Worm (Caenorhabditis elegans): ENCODE measurements around the gene B0035.21.
A peak's percentile ranks its signal among the peaks of the same experiment; 100 is the strongest.

B0035.21 gene

DNA sequence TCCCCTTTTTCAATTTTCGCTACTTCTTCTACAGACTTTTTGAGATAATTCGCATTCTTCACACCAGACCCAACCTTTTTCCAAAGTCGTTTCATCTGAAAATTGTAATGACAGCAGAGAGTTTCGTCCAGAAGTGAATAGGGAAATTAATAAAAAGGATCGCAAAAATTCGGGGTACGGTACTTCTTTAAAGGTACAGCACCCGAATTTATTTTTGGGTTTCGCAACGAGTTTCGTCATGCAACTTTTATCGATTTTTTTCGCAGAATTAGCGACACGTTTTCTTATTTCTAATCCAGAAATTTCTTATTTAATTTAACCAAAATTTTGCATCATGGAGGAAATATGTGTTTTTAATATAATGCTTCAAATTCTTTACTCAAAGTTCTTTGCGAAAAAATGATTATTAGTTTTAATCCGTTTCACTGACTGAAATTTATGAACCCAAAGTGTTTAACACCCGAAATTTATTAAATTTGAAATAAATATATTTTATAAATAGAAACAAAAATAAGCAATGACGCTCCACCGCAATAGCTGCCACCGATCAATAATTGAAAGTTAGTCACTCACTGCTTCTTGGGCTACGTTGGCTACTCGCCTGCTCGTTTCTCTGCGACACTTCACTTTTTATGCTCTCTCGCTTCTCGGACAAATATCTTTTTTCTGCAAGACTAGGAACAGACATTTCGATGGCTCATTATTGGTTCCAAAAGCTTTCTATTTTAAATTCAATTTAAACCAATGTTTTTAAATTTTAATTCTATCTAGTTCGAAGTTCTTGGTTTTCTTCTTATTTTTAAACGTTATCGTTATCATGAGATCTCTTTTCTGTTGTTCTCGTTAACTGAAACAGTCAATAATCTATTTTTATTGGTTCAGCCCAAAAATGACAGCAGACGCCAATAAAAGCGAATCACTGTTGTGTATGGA lies 28.6 kb upstream of the B0035.21 start, which contains the start of the genes B0035.15 and dnj-1 (continued):
- TF ChIP-seq duxl-1 (tag; optimal IDR thresholded peaks at IDR 0.05; ENCODE audit: poor library complexity), result no peak
- peak; percentile 56 for TF ChIP-seq mep-1 (tag; optimal IDR thresholded peaks at IDR 0.05)
- TF ChIP-seq daf-12 (tag; optimal IDR thresholded peaks at IDR 0.05), result no peak
- no peak for TF ChIP-seq lin-39 (tag; optimal IDR thresholded peaks at IDR 0.05)
- TF ChIP-seq ztf-11 (tag; optimal IDR thresholded peaks at IDR 0.05), result no peak
- TF ChIP-seq arid-1 (GFP tag; conservative IDR thresholded peaks at IDR 0.05), result no peak
- no peak for TF ChIP-seq mdl-1 (tag; optimal IDR thresholded peaks at IDR 0.05)
- TF ChIP-seq lin-13 (GFP tag; optimal IDR thresholded peaks at IDR 0.05), result no peak
- TF ChIP-seq nhr-237 (tag; optimal IDR thresholded peaks at IDR 0.05), result no peak
- TF ChIP-seq ceh-20 (GFP tag; IDR thresholded peaks at IDR 0.05), result no peak
- TF ChIP-seq lin-38 (GFP tag; IDR thresholded peaks at IDR 0.05), result peak; percentile 69
- no peak for TF ChIP-seq saeg-2 (GFP tag; IDR thresholded peaks at IDR 0.05)
- no peak for TF ChIP-seq nhr-6 (tag; optimal IDR thresholded peaks at IDR 0.05)
- no peak for TF ChIP-seq egl-27 (tag; optimal IDR thresholded peaks at IDR 0.05)
- no peak for TF ChIP-seq spr-3 (GFP tag; optimal IDR thresholded peaks at IDR 0.05)
- TF ChIP-seq lin-1 (GFP tag; IDR thresholded peaks at IDR 0.05), result no peak
- TF ChIP-seq daf-19 (GFP tag; conservative IDR thresholded peaks at IDR 0.05), result no peak
- no peak for TF ChIP-seq ztf-7 (tag; optimal IDR thresholded peaks at IDR 0.05)
- no peak for TF ChIP-seq zfp-2 (tag; optimal IDR thresholded peaks at IDR 0.05)
- TF ChIP-seq mxl-3 (GFP tag; optimal IDR thresholded peaks at IDR 0.05), result no peak
- TF ChIP-seq nhr-42 (GFP tag; IDR thresholded peaks at IDR 0.05), result no peak
- no peak for TF ChIP-seq sdz-12 (GFP tag; optimal IDR thresholded peaks at IDR 0.05)

DNA sequence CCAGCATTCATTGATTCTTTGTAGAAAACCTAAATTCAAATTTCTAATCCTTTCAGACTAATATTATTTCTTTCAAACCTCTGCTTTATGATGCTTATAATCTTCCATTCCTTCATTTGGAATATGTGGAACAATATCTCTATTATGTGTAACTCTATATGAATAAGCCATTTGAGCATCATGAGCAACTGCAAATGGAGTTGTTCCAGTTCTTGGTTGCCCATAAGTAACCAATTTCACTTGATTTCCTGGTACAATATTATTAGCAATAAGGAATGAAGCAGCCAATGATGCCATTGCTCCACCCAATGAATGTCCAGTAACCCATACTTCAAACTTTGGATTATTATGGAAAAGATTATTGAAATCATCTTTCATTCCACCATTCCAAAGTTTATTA lies 22.1 kb upstream of the B0035.21 start:
- TF ChIP-seq ZK546.5 (tag; optimal IDR thresholded peaks at IDR 0.05) (no peak), gei-8 (GFP tag; optimal IDR thresholded peaks at IDR 0.05) (no peak), Y75B8A.6 (GFP tag; IDR thresholded peaks at IDR 0.05) (no peak), snpc-1.2 (GFP tag; IDR thresholded peaks at IDR 0.05) (no peak), sdz-12 (GFP tag; optimal IDR thresholded peaks at IDR 0.05) (no peak), hif-1 (tag; optimal IDR thresholded peaks at IDR 0.05) (no peak), arid-1 (GFP tag; conservative IDR thresholded peaks at IDR 0.05) (no peak), skn-1 (tag; optimal IDR thresholded peaks at IDR 0.05) (no peak), nhr-77 (tag; optimal IDR thresholded peaks at IDR 0.05) (no peak), mes-2 (tag; optimal IDR thresholded peaks at IDR 0.05; ENCODE audit: poor library complexity, severe bottlenecking) (no peak), lsy-2 (tag; optimal IDR thresholded peaks at IDR 0.05) (no peak), mdt-29 (GFP tag; IDR thresholded peaks at IDR 0.05) (no peak), F37D6.2 (tag; optimal IDR thresholded peaks at IDR 0.05) (no peak), zfp-2 (tag; optimal IDR thresholded peaks at IDR 0.05) (no peak), spr-1 (tag; optimal IDR thresholded peaks at IDR 0.05) (no peak), dmd-8 (GFP tag; IDR thresholded peaks at IDR 0.05) (no peak), vab-7 (GFP tag; IDR thresholded peaks at IDR 0.05) (no peak), daf-16 (GFP tag; optimal IDR thresholded peaks at IDR 0.05) (no peak), daf-16 (tag; optimal IDR thresholded peaks at IDR 0.05) (no peak), tra-1 (GFP tag; IDR thresholded peaks at IDR 0.05) (no peak)
